Worm (Caenorhabditis elegans) whole organism, late embryonic: ENCODE measurements around the gene srg-41.

Source experiments
- C08G9.2 ChIP-seq: sonication (generic microtip); optimal IDR thresholded peaks from 2 replicates; lab custom pipeline; 2016; ENCODE audit warnings: mild to moderate bottlenecking, missing genetic modification characterization, moderate library complexity, missing compliant biosample characterization
- C38D4.7 ChIP-seq: fragments of 200-800 bp; sonication (Bioruptor generic); optimal IDR thresholded peaks from 2 replicates; lab custom pipeline; 2018; ENCODE audit warnings: mild to moderate bottlenecking, missing genetic modification characterization, moderate library complexity, missing compliant biosample characterization
- F13H6.1 ChIP-seq: sonication (generic microtip); optimal IDR thresholded peaks from 2 replicates; lab custom pipeline; 2016; ENCODE audit warnings: missing genetic modification characterization, missing compliant biosample characterization
- ahr-1 ChIP-seq: sonication (generic microtip); optimal IDR thresholded peaks from 2 replicates; lab custom pipeline; 2016; ENCODE audit warnings: missing genetic modification characterization, missing compliant biosample characterization
- dve-1 ChIP-seq: sonication (generic microtip); optimal IDR thresholded peaks from 2 replicates; lab custom pipeline; 2017; ENCODE audit warnings: antibody characterized with exemption, mild to moderate bottlenecking, missing genetic modification characterization, missing compliant biosample characterization
- ets-4 ChIP-seq: sonication (generic microtip); optimal IDR thresholded peaks from 2 replicates; lab custom pipeline; 2016; ENCODE audit warnings: missing genetic modification characterization, missing compliant biosample characterization
- nhr-11 ChIP-seq: fragments of 150-350 bp; optimal IDR thresholded peaks from 2 replicates; lab custom pipeline; 2014; ENCODE audit warnings: missing biosample characterization, missing genetic modification characterization

DNA sequence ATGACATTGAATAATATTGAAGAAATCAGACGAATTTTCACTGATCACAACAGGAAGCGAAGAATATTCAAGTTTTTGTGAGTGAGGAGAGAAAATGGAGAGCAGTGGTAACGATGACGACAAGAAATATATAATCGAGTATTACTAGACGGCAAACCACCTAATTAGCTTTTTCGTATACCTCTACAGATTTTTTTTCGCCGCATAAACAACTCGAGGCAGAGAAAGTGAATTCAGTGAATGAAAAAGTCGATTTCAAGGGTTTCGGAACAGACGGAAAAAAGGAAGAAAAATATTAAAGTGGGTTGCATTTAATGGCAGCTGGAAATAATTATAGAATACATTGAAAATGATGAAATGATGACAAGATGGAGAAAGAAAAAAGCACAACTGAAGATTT is 15.9 kb upstream of the srg-41 start, which contains the start of gene gpa-1:
- TF ChIP-seq C08G9.2 (tag; lab: Kevin White, UChicago) (no peak), ahr-1 (tag; lab: Kevin White, UChicago) (no peak), dve-1 (no peak), nhr-11 (tag; lab: Kevin White, UChicago) (no peak), C38D4.7 (no peak), F13H6.1 (tag; lab: Kevin White, UChicago) (no peak), ets-4 (tag; lab: Kevin White, UChicago) (no peak)
